Fruit fly (Drosophila melanogaster) Kc167 (cell line): ENCODE measurements around the gene epsilonCOP.

ENCODE experiments used
- Myc ChIP-seq: fragments of >200 bp; optimal IDR thresholded peaks from 2 replicates; lab custom pipeline; 2017; ENCODE audit warnings: missing external identifiers
- h ChIP-seq: fragments of >200 bp; optimal IDR thresholded peaks from 3 replicates; lab custom pipeline; 2018; ENCODE audit warnings: missing external identifiers
- insv ChIP-seq: fragments of >200 bp; optimal IDR thresholded peaks from 3 replicates; lab custom pipeline; 2018; ENCODE audit warnings: missing external identifiers
- psq ChIP-seq: fragments of >200 bp; optimal IDR thresholded peaks from 2 replicates; lab custom pipeline; 2017; ENCODE audit warnings: missing external identifiers
- ttk ChIP-seq: sonication (Bioruptor generic); optimal IDR thresholded peaks from 2 replicates; lab custom pipeline; 2017; ENCODE audit warnings: missing external identifiers

- TF ChIP-seq ttk = no peak
- no peak for TF ChIP-seq h (lab: Kevin White, UChicago)
- TF ChIP-seq psq (lab: Kevin White, UChicago) = no peak
- no peak for TF ChIP-seq insv (lab: Kevin White, UChicago)
- no peak for TF ChIP-seq Myc (lab: Kevin White, UChicago)
Observed at dm6 chr2L:6448334-6448703, 40.6 kb upstream of the epsilonCOP start, which contains the start of gene Acox3.
